Fruit fly (Drosophila melanogaster): ENCODE data around the gene Prx4.

DNA sequence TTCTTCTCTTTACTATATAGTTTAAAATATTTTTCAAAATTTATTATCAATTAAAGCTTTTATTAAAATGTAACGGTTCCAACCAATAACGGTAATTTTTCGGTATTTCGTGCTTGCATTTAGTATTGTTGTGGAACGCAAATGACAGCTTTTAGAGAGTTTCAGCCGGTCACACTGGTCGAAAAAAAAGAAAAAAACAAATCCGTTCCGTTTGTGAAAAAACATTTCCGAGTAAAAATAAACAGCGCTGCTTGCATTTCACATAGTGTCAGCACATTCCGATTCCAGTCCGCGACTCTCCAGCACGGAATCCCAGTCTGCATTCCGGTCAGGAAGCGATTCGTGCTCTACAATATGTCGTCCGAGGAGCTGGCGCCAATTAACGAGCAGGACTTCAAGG lies 8.0 kb downstream of the Prx4 start, which contains the start of gene CG32485:
- TF ChIP-seq CrebA (GFP tag; optimal IDR thresholded peaks at IDR 0.05; ENCODE audit: borderline replicate concordance) (no peak), Hr78 (GFP tag; optimal IDR thresholded peaks at IDR 0.05) (no peak)
